Worm (Caenorhabditis elegans): ENCODE measurements around the gene F41B5.1.
A peak's percentile ranks its signal among the peaks of the same experiment; 100 is the strongest.

F41B5.1 gene

ce11 chrV:2281499-2281898, 26.2 kb downstream of the F41B5.1 start, which contains the start of gene nhr-228 (continued):
- TF ChIP-seq pqm-1 (tag; optimal IDR thresholded peaks at IDR 0.05) (no peak), mab-9 (GFP tag; IDR thresholded peaks at IDR 0.05) (no peak), elt-3 (tag; optimal IDR thresholded peaks at IDR 0.05) (peak in 1 of 6 experiments; percentile 47), skn-1 (tag; optimal IDR thresholded peaks at IDR 0.05) (peak; percentile 89), ama-1 (optimal IDR thresholded peaks at IDR 0.05) (no peak), jun-1 (tag; optimal IDR thresholded peaks at IDR 0.05) (no peak), lin-14 (GFP tag; optimal IDR thresholded peaks at IDR 0.05) (peak; percentile 96), alr-1 (tag; optimal IDR thresholded peaks at IDR 0.05; ENCODE audit: borderline replicate concordance) (no peak), nhr-47 (tag; optimal IDR thresholded peaks at IDR 0.05) (peak; percentile 43), dsc-1 (tag; optimal IDR thresholded peaks at IDR 0.05) (no peak), grh-1 (GFP tag; IDR thresholded peaks at IDR 0.05) (no peak), lsy-2 (tag; optimal IDR thresholded peaks at IDR 0.05) (peak; percentile 29 to 73), hlh-4 (tag; optimal IDR thresholded peaks at IDR 0.05) (no peak), aha-1 (tag; optimal IDR thresholded peaks at IDR 0.05) (no peak), ceh-8 (GFP tag; optimal IDR thresholded peaks at IDR 0.05) (no peak), tlp-1 (tag; optimal IDR thresholded peaks at IDR 0.05) (no peak), C34B4.2 (tag; optimal IDR thresholded peaks at IDR 0.05) (no peak), nhr-28 (tag; optimal IDR thresholded peaks at IDR 0.05) (no peak), lin-39 (tag; optimal IDR thresholded peaks at IDR 0.05) (no peak), fkh-8 (tag; optimal IDR thresholded peaks at IDR 0.05) (peak; percentile 35), unc-30 (tag; optimal IDR thresholded peaks at IDR 0.05) (no peak), egl-27 (tag; optimal IDR thresholded peaks at IDR 0.05) (no peak), tbx-2 (tag; optimal IDR thresholded peaks at IDR 0.05) (peak; percentile 30), unc-86 (tag; optimal IDR thresholded peaks at IDR 0.05) (no peak), hlh-17 (GFP tag; optimal IDR thresholded peaks at IDR 0.05; ENCODE audit: borderline replicate concordance) (no peak), fkh-4 (tag; optimal IDR thresholded peaks at IDR 0.05; ENCODE audit: borderline replicate concordance) (no peak), nhr-20 (tag; optimal IDR thresholded peaks at IDR 0.05) (peak; percentile 67), irx-1 (tag; optimal IDR thresholded peaks at IDR 0.05) (peak; percentile 30), C04F5.9 (tag; optimal IDR thresholded peaks at IDR 0.05) (no peak), nhr-237 (tag; optimal IDR thresholded peaks at IDR 0.05) (no peak), efl-3 (GFP tag; optimal IDR thresholded peaks at IDR 0.05) (no peak), isw-1 (GFP tag; IDR thresholded peaks at IDR 0.05) (no peak), aly-2 (tag; optimal IDR thresholded peaks at IDR 0.05) (no peak), blmp-1 (tag; optimal IDR thresholded peaks at IDR 0.05) (peak; percentile 79), ceh-63 (GFP tag; optimal IDR thresholded peaks at IDR 0.05) (no peak), fos-1 (tag; optimal IDR thresholded peaks at IDR 0.05) (no peak), mep-1 (tag; optimal IDR thresholded peaks at IDR 0.05) (peak; percentile 64), ceh-82 (tag; optimal IDR thresholded peaks at IDR 0.05) (peak in 1 of 3 experiments; percentile 50), C16A3.4 (tag; optimal IDR thresholded peaks at IDR 0.05) (peak; percentile 45), lin-13 (GFP tag; optimal IDR thresholded peaks at IDR 0.05) (no peak), unc-130 (tag; optimal IDR thresholded peaks at IDR 0.05) (peak; percentile 37), xbp-1 (tag; optimal IDR thresholded peaks at IDR 0.05) (peak; percentile 1), swsn-7 (tag; optimal IDR thresholded peaks at IDR 0.05) (peak; percentile 23), dpl-1 (GFP tag; optimal IDR thresholded peaks at IDR 0.05) (peak in 2 of 3 experiments; percentile 9 to 56), ets-5 (GFP tag; IDR thresholded peaks at IDR 0.05) (no peak)

ce11 chrV:2285107-2285506, 29.8 kb downstream of the F41B5.1 start, which contains the start of gene nhr-227:
Gene nhr-227 (plus strand): TSS chrV:2285432.
- TF ChIP-seq mef-2 (tag; optimal IDR thresholded peaks at IDR 0.05) (no peak), efl-1 (optimal IDR thresholded peaks at IDR 0.05) (no peak), efl-1 (GFP tag; optimal IDR thresholded peaks at IDR 0.05 in 1 of 2) (peak in 1 of 2 experiments; percentile 89)
